Fruit fly (Drosophila melanogaster) whole organism, embryonic: ENCODE measurements around the gene WRNexo.

Experiments
- Abd-B ChIP-seq: fragments of 200-800 bp; sonication (Bioruptor generic); optimal IDR thresholded peaks from 2 replicates; lab custom pipeline; 2018; ENCODE audit warnings: missing biosample characterization, mild to moderate bottlenecking, missing genetic modification characterization, moderate library complexity
- Atf6 ChIP-seq: fragments of 200-800 bp; sonication (Bioruptor generic); IDR thresholded peaks from 2 replicates; pipeline ENCODE4 v1.3.6; 2022; ENCODE audit warnings: missing biosample characterization, missing genetic modification characterization
- Bgb ChIP-seq: fragments of 200-800 bp; sonication (Bioruptor generic); IDR thresholded peaks from 2 replicates; pipeline ENCODE4 v1.3.6; 2022; ENCODE audit warnings: missing biosample characterization, missing genetic modification characterization; ENCODE audit not compliant: partially characterized antibody
- Blimp-1 ChIP-seq: fragments of 200-800 bp; sonication (Bioruptor generic); optimal IDR thresholded peaks from 3 replicates; lab custom pipeline; 2018; ENCODE audit warnings: missing biosample characterization, missing genetic modification characterization, mild to moderate bottlenecking, moderate library complexity, missing genetic modification reagents
- CG10209 ChIP-seq: fragments of 200-800 bp; sonication (Bioruptor generic); optimal IDR thresholded peaks from 3 replicates; lab custom pipeline; 2017; ENCODE audit warnings: missing biosample characterization, mild to moderate bottlenecking, missing genetic modification characterization, missing genetic modification reagents
- CG11560 ChIP-seq: fragments of 200-800 bp; sonication (Bioruptor generic); IDR thresholded peaks from 3 replicates; pipeline ENCODE4 v1.3.6; 2022; ENCODE audit warnings: missing biosample characterization, missing genetic modification characterization
- CG12236 ChIP-seq: fragments of 200-800 bp; sonication (Bioruptor generic); optimal IDR thresholded peaks from 2 replicates; lab custom pipeline; 2016; ENCODE audit warnings: missing biosample characterization, missing genetic modification characterization
- CG12942 ChIP-seq: fragments of 200-800 bp; sonication (Bioruptor generic); optimal IDR thresholded peaks from 3 replicates; lab custom pipeline; 2016; ENCODE audit warnings: missing biosample characterization, missing genetic modification characterization
- CG13296 ChIP-seq: fragments of 200-800 bp; sonication (Bioruptor generic); optimal IDR thresholded peaks from 3 replicates; lab custom pipeline; 2018; ENCODE audit warnings: missing biosample characterization, mild to moderate bottlenecking, missing genetic modification characterization
- CG15601 ChIP-seq: fragments of 200-800 bp; sonication (Bioruptor generic); optimal IDR thresholded peaks from 3 replicates; lab custom pipeline; 2019; ENCODE audit warnings: missing biosample characterization, mild to moderate bottlenecking, missing genetic modification characterization, moderate library complexity
- CG17361 ChIP-seq: fragments of 200-800 bp; sonication (Bioruptor generic); IDR thresholded peaks from 3 replicates; pipeline ENCODE4 v1.3.6; 2022; ENCODE audit warnings: missing biosample characterization, missing genetic modification characterization
- CG17568 ChIP-seq: fragments of 200-800 bp; sonication (Bioruptor generic); optimal IDR thresholded peaks from 2 replicates; lab custom pipeline; 2018; ENCODE audit warnings: missing biosample characterization, mild to moderate bottlenecking, missing genetic modification characterization, moderate library complexity
- CG2889 ChIP-seq: fragments of 200-800 bp; sonication (Bioruptor generic); IDR thresholded peaks from 3 replicates; pipeline ENCODE4 v1.3.6; 2022; ENCODE audit warnings: missing biosample characterization, missing genetic modification characterization
- CG32772 ChIP-seq: fragments of 200-800 bp; sonication (Bioruptor generic); IDR thresholded peaks from 2 replicates; pipeline ENCODE4 v1.3.6; 2022; ENCODE audit warnings: missing biosample characterization, missing genetic modification characterization
- CG6175 ChIP-seq: fragments of 200-800 bp; sonication (Bioruptor generic); IDR thresholded peaks from 3 replicates; pipeline ENCODE4 v1.3.6; 2022; ENCODE audit warnings: missing biosample characterization, missing genetic modification characterization
- CG6765 ChIP-seq: fragments of 200-800 bp; sonication (Bioruptor generic); optimal IDR thresholded peaks from 3 replicates; lab custom pipeline; 2017; ENCODE audit warnings: missing biosample characterization, mild to moderate bottlenecking, missing genetic modification characterization
- CG7271 ChIP-seq: fragments of 200-800 bp; sonication (Bioruptor generic); optimal IDR thresholded peaks from 2 replicates; lab custom pipeline; 2018; ENCODE audit warnings: missing biosample characterization, mild to moderate bottlenecking, missing genetic modification characterization, moderate library complexity
- CG7372 ChIP-seq: fragments of 200-800 bp; sonication (Bioruptor generic); IDR thresholded peaks from 2 replicates; pipeline ENCODE4 v1.3.6; 2022; ENCODE audit warnings: missing biosample characterization, missing genetic modification characterization
- CG7963 ChIP-seq: fragments of 200-800 bp; sonication (Bioruptor generic); IDR thresholded peaks from 3 replicates; pipeline ENCODE4 v1.3.6; 2022; ENCODE audit warnings: missing biosample characterization, missing genetic modification characterization; ENCODE audit not compliant: partially characterized antibody
- CG7987 ChIP-seq: fragments of 200-800 bp; sonication (Bioruptor generic); optimal IDR thresholded peaks from 2 replicates; lab custom pipeline; 2018; ENCODE audit warnings: missing biosample characterization, mild to moderate bottlenecking, missing genetic modification characterization, moderate library complexity
- CHES-1-like ChIP-seq: fragments of 200-800 bp; sonication (Bioruptor generic); optimal IDR thresholded peaks from 2 replicates; lab custom pipeline; 2016; ENCODE audit warnings: missing biosample characterization, missing genetic modification characterization
- CoRest ChIP-seq: fragments of 200-800 bp; sonication (Bioruptor generic); optimal IDR thresholded peaks from 3 replicates; lab custom pipeline; 2018; ENCODE audit warnings: missing biosample characterization, mild to moderate bottlenecking, missing genetic modification characterization, moderate library complexity
- Dll ChIP-seq: fragments of 200-800 bp; sonication (Bioruptor generic); IDR thresholded peaks from 4 replicates; pipeline ENCODE4 v1.3.6; 2022; ENCODE audit warnings: missing biosample characterization, missing genetic modification characterization; ENCODE audit not compliant: partially characterized antibody
- Dref ChIP-seq: fragments of 200-800 bp; sonication (Bioruptor generic); IDR thresholded peaks from 2 replicates; pipeline ENCODE4 v1.3.6; 2022; ENCODE audit warnings: missing biosample characterization, missing genetic modification characterization
- Eip74EF ChIP-seq, 2 experiments: fragments of 200-800 bp in 1 of 2; fragments of >200 bp in 1 of 2; sonication (Bioruptor generic) in 1 of 2; optimal IDR thresholded peaks; 2 replicates each; lab custom pipeline; 2017 to 2019; ENCODE audit warnings: missing biosample characterization in 2 of 2, missing genetic modification characterization in 2 of 2, mild to moderate bottlenecking in 1 of 2, moderate library complexity in 1 of 2
- HmgD ChIP-seq: fragments of 200-800 bp; sonication (Bioruptor generic); optimal IDR thresholded peaks from 3 replicates; lab custom pipeline; 2016; ENCODE audit warnings: missing biosample characterization, missing genetic modification characterization
- Opbp ChIP-seq: fragments of 200-800 bp; sonication (Bioruptor generic); IDR thresholded peaks from 3 replicates; pipeline ENCODE4 v1.3.6; 2022; ENCODE audit warnings: missing biosample characterization, missing genetic modification characterization; ENCODE audit not compliant: partially characterized antibody
- ara ChIP-seq: fragments of 200-800 bp; sonication (Bioruptor generic); IDR thresholded peaks from 2 replicates; pipeline ENCODE4 v1.3.6; 2022; ENCODE audit warnings: missing biosample characterization, missing genetic modification characterization
- bigmax ChIP-seq: fragments of 200-800 bp; sonication (Bioruptor generic); optimal IDR thresholded peaks from 2 replicates; lab custom pipeline; 2018; ENCODE audit warnings: missing biosample characterization, mild to moderate bottlenecking, missing genetic modification characterization
- cato ChIP-seq: fragments of 200-800 bp; sonication (Bioruptor generic); optimal IDR thresholded peaks from 2 replicates; lab custom pipeline; 2016; ENCODE audit warnings: missing biosample characterization, missing genetic modification characterization, borderline replicate concordance
- caup ChIP-seq: fragments of 200-800 bp; sonication (Bioruptor generic); optimal IDR thresholded peaks from 3 replicates; lab custom pipeline; 2017; ENCODE audit warnings: missing biosample characterization, mild to moderate bottlenecking, missing genetic modification characterization, moderate library complexity; ENCODE audit not compliant: severe bottlenecking
- chinmo ChIP-seq: fragments of 200-800 bp; sonication (Bioruptor generic); IDR thresholded peaks from 4 replicates; pipeline ENCODE4 v1.3.6; 2022; ENCODE audit warnings: missing biosample characterization, missing genetic modification characterization; ENCODE audit not compliant: partially characterized antibody
- ems ChIP-seq: fragments of 200-800 bp; sonication (Bioruptor generic); optimal IDR thresholded peaks from 3 replicates; lab custom pipeline; 2016; ENCODE audit warnings: missing biosample characterization, missing genetic modification characterization
- eve ChIP-seq, 2 experiments: fragments of >200 bp; optimal IDR thresholded peaks; 2 replicates each; lab custom pipeline; 2017; ENCODE audit warnings: missing biosample characterization in 2 of 2, missing genetic modification characterization in 2 of 2
- ewg ChIP-seq: fragments of 200-800 bp; sonication (Bioruptor generic); optimal IDR thresholded peaks from 3 replicates; lab custom pipeline; 2017; ENCODE audit warnings: mild to moderate bottlenecking, missing biosample characterization, missing genetic modification reagents, missing genetic modification characterization
- exex ChIP-seq: fragments of 200-800 bp; sonication (Bioruptor generic); optimal IDR thresholded peaks from 4 replicates; lab custom pipeline; 2018; ENCODE audit warnings: missing biosample characterization, mild to moderate bottlenecking, missing genetic modification characterization, moderate library complexity
- gce ChIP-seq: fragments of 200-800 bp; sonication (Bioruptor generic); IDR thresholded peaks from 3 replicates; pipeline ENCODE4 v1.3.6; 2022; ENCODE audit warnings: missing biosample characterization, missing genetic modification characterization
- gsb ChIP-seq: fragments of 200-800 bp; sonication (Bioruptor generic); IDR thresholded peaks from 2 replicates; pipeline ENCODE4 v1.3.6; 2022; ENCODE audit warnings: missing biosample characterization, missing genetic modification characterization
- h ChIP-seq: fragments of >200 bp; optimal IDR thresholded peaks from 2 replicates; lab custom pipeline; 2017
- nerfin-1 ChIP-seq: fragments of 200-800 bp; sonication (Bioruptor generic); optimal IDR thresholded peaks from 3 replicates; lab custom pipeline; 2019; ENCODE audit warnings: missing biosample characterization, mild to moderate bottlenecking, missing genetic modification characterization, moderate library complexity
- nom ChIP-seq: fragments of 200-800 bp; sonication (Bioruptor generic); optimal IDR thresholded peaks from 2 replicates; lab custom pipeline; 2017; ENCODE audit warnings: missing biosample characterization, missing genetic modification characterization, mild to moderate bottlenecking, moderate library complexity, missing genetic modification reagents
- pan ChIP-seq, 4 experiments: fragments of >200 bp in 3 of 4; fragments of 200-800 bp in 1 of 4; sonication (Bioruptor generic) in 1 of 4; optimal IDR thresholded peaks in 3 of 4; IDR thresholded peaks in 1 of 4; 2 replicates each; pipeline versions ENCODE4 v1.3.6 to Lab custom; 2017 to 2022; ENCODE audit warnings: missing biosample characterization in 2 of 4, missing genetic modification characterization in 2 of 4, mixed read lengths in 1 of 4
- prd ChIP-seq, 3 experiments: fragments of >200 bp in 2 of 3; fragments of 200-800 bp in 1 of 3; sonication (Bioruptor generic) in 1 of 3; optimal IDR thresholded peaks in 2 of 3; IDR thresholded peaks in 1 of 3; 2 replicates in 2 of 3; 3 replicates in 1 of 3; pipeline versions ENCODE4 v1.3.6 to Lab custom; 2017 to 2022; ENCODE audit warnings: missing biosample characterization in 1 of 3, missing genetic modification characterization in 1 of 3
- sc ChIP-seq, 3 experiments: fragments of >200 bp in 2 of 3; fragments of 200-800 bp in 1 of 3; sonication (Bioruptor generic) in 1 of 3; optimal IDR thresholded peaks; 2 replicates in 2 of 3; 3 replicates in 1 of 3; lab custom pipeline; 2017; ENCODE audit warnings: mild to moderate bottlenecking in 1 of 3, missing biosample characterization in 1 of 3, missing genetic modification characterization in 1 of 3, missing genetic modification reagents in 1 of 3
- sob ChIP-seq: fragments of 200-800 bp; sonication (Bioruptor generic); IDR thresholded peaks from 2 replicates; pipeline ENCODE4 v1.3.6; 2022; ENCODE audit warnings: missing biosample characterization, missing genetic modification characterization
- tgo ChIP-seq: fragments of 200-800 bp; sonication (Bioruptor generic); IDR thresholded peaks from 3 replicates; pipeline ENCODE4 v1.3.6; 2022; ENCODE audit warnings: missing biosample characterization, missing genetic modification characterization
- twi ChIP-seq: fragments of 200-800 bp; optimal IDR thresholded peaks from 2 replicates; lab custom pipeline; 2019; ENCODE audit warnings: missing biosample characterization, mild to moderate bottlenecking, missing genetic modification characterization, moderate library complexity

Gene WRNexo

dm6 chr3R:18365978-18366643 lies at the start of gene WRNexo, which contains the start of gene Nup43 (continued):
- TF ChIP-seq caup (GFP tag; lab: Kevin White, UChicago) (no peak), sc (optimal IDR thresholded peaks at IDR 0.05; lab: Kevin White, UChicago) (no peak), sc (GFP tag; optimal IDR thresholded peaks at IDR 0.05; lab: Kevin White, UChicago) (no peak), Atf6 (GFP tag; lab: Robert Waterston, UW) (no peak), chinmo (GFP tag; lab: Robert Waterston, UW) (no peak), Bgb (GFP tag; lab: Robert Waterston, UW) (no peak), bigmax (no peak), CG7987 (GFP tag; lab: Kevin White, UChicago) (no peak), h (lab: Kevin White, UChicago) (no peak), CG17568 (GFP tag; lab: Kevin White, UChicago) (no peak), sob (peak; percentile 37; the same call in 1 of the 2 replicates), nerfin-1 (tag; lab: Kevin White, UChicago) (peak; percentile 14), tgo (GFP tag; lab: Robert Waterston, UW) (no peak), Opbp (GFP tag; lab: Robert Waterston, UW) (no peak), CG12942 (GFP tag; lab: Kevin White, UChicago) (peak; percentile 28), HmgD (GFP tag; lab: Kevin White, UChicago) (no peak), CG13296 (GFP tag; lab: Kevin White, UChicago) (no peak), Abd-B (GFP tag; lab: Kevin White, UChicago) (peak; percentile 47), ara (GFP tag; lab: Robert Waterston, UW) (no peak), CG10209 (GFP tag; lab: Kevin White, UChicago) (peak; percentile 37), twi (tag; lab: Kevin White, UChicago) (no peak), CG7372 (GFP tag; lab: Robert Waterston, UW) (0 out of 2 replicates have a peak, but pooled peaks have one; percentile 32), CoRest (tag; lab: Kevin White, UChicago) (peak; percentile 69), CG11560 (tag; lab: Robert Waterston, UW) (no peak), Blimp-1 (GFP tag; lab: Kevin White, UChicago) (no peak), Dll (no peak), cato (GFP tag; lab: Kevin White, UChicago) (peak; percentile 33), CG7271 (tag; lab: Kevin White, UChicago) (no peak), ewg (no peak), CG12236 (GFP tag; lab: Kevin White, UChicago) (no peak), Eip74EF (GFP tag; optimal IDR thresholded peaks at IDR 0.05; lab: Kevin White, UChicago) (no peak), ems (GFP tag; lab: Kevin White, UChicago) (peak; percentile 14), CG32772 (GFP tag; lab: Robert Waterston, UW) (peak; percentile 34; the same call in 1 of the 2 replicates), gsb (GFP tag; lab: Robert Waterston, UW) (no peak), eve (GFP tag; optimal IDR thresholded peaks at IDR 0.05; lab: Kevin White, UChicago) (no peak), exex (tag; lab: Kevin White, UChicago) (no peak), CG17361 (GFP tag; lab: Robert Waterston, UW) (peak; percentile 84), CG15601 (tag; lab: Kevin White, UChicago) (no peak), gce (no peak), CG6765 (GFP tag; lab: Kevin White, UChicago) (no peak), CG7963 (GFP tag; lab: Robert Waterston, UW) (no peak), Dref (peak; percentile 50), CG6175 (no peak), prd (optimal IDR thresholded peaks at IDR 0.05; lab: Kevin White, UChicago) (no peak), prd (GFP tag; IDR thresholded peaks at IDR 0.05; lab: Robert Waterston, UW) (peak; percentile 52; the same call in 2 of the 3 replicates), nom (GFP tag; lab: Kevin White, UChicago) (no peak), pan (optimal IDR thresholded peaks at IDR 0.05; lab: Kevin White, UChicago) (no peak), pan (GFP tag; optimal IDR thresholded peaks at IDR 0.05 in 1 of 2, IDR thresholded peaks at IDR 0.05 in 1 of 2) (peak in 1 of 2 experiments; percentile 42), CHES-1-like (peak; percentile 41), CG2889 (no peak)
